Worm (Caenorhabditis elegans) whole organism, L3 larva: ENCODE data around the gene flh-1.

ENCODE experiments used
- R02D3.7 ChIP-seq: fragments of 150-350 bp; optimal IDR thresholded peaks from 2 replicates; lab custom pipeline; 2014; ENCODE audit warnings: missing biosample characterization, missing genetic modification characterization
- ZK546.5 ChIP-seq: sonication (generic microtip); optimal IDR thresholded peaks from 2 replicates; lab custom pipeline; 2017; ENCODE audit warnings: missing biosample characterization, missing genetic modification characterization
- ceh-16 ChIP-seq: sonication (generic microtip); optimal IDR thresholded peaks from 2 replicates; lab custom pipeline; 2017; ENCODE audit warnings: missing biosample characterization, missing genetic modification characterization
- ceh-82 ChIP-seq: fragments of 150-350 bp; optimal IDR thresholded peaks from 2 replicates; lab custom pipeline; 2014; ENCODE audit warnings: missing biosample characterization, missing genetic modification characterization
- ceh-9 ChIP-seq: sonication (generic microtip); optimal IDR thresholded peaks from 2 replicates; lab custom pipeline; 2018; ENCODE audit warnings: missing biosample characterization, missing genetic modification characterization
- daf-12 ChIP-seq: fragments of 150-350 bp; optimal IDR thresholded peaks from 2 replicates; lab custom pipeline; 2014; ENCODE audit warnings: missing biosample characterization, missing genetic modification reagents, missing genetic modification characterization
- egl-27 ChIP-seq: sonication (generic microtip); optimal IDR thresholded peaks from 4 replicates; lab custom pipeline; 2017; ENCODE audit warnings: missing biosample characterization, missing genetic modification reagents, missing genetic modification characterization
- egl-5 ChIP-seq: fragments of 150-350 bp; optimal IDR thresholded peaks from 2 replicates; lab custom pipeline; 2017; ENCODE audit warnings: missing biosample characterization, missing genetic modification reagents, missing genetic modification characterization, inconsistent platforms
- elt-1 ChIP-seq: fragments of 150-350 bp; optimal IDR thresholded peaks from 2 replicates; lab custom pipeline; 2014; ENCODE audit warnings: missing biosample characterization, missing genetic modification characterization
- elt-3 ChIP-seq, 3 experiments: fragments of 150-350 bp in 1 of 3; sonication (generic microtip) in 2 of 3; optimal IDR thresholded peaks; 2 replicates in 2 of 3; 4 replicates in 1 of 3; lab custom pipeline; 2014 to 2017; ENCODE audit warnings: missing biosample characterization in 3 of 3, missing genetic modification characterization in 3 of 3
- fkh-10 ChIP-seq: sonication (generic microtip); optimal IDR thresholded peaks from 2 replicates; lab custom pipeline; 2017; ENCODE audit warnings: missing biosample characterization, missing genetic modification reagents, missing genetic modification characterization
- fkh-2 ChIP-seq: fragments of 150-350 bp; optimal IDR thresholded peaks from 2 replicates; lab custom pipeline; 2014; ENCODE audit warnings: missing biosample characterization, missing genetic modification reagents, missing genetic modification characterization
- hmg-11 ChIP-seq: sonication (generic microtip); optimal IDR thresholded peaks from 2 replicates; lab custom pipeline; 2016; ENCODE audit warnings: missing genetic modification characterization, missing compliant biosample characterization
- jun-1 ChIP-seq: fragments of 150-350 bp; optimal IDR thresholded peaks from 2 replicates; lab custom pipeline; 2014; ENCODE audit warnings: missing biosample characterization, missing genetic modification reagents, missing genetic modification characterization
- lin-15B ChIP-seq: fragments of 150-350 bp; optimal IDR thresholded peaks from 2 replicates; lab custom pipeline; 2014; ENCODE audit warnings: missing biosample characterization, missing genetic modification characterization
- lin-39 ChIP-seq: fragments of 150-350 bp; optimal IDR thresholded peaks from 2 replicates; lab custom pipeline; 2018; ENCODE audit warnings: missing biosample characterization, missing genetic modification reagents, missing genetic modification characterization
- mml-1 ChIP-seq: fragments of 150-350 bp; sonication (generic microtip); optimal IDR thresholded peaks from 3 replicates; lab custom pipeline; 2014; ENCODE audit warnings: missing biosample characterization, missing genetic modification characterization
- nhr-11 ChIP-seq: fragments of 150-350 bp; optimal IDR thresholded peaks from 2 replicates; lab custom pipeline; 2014; ENCODE audit warnings: missing biosample characterization, missing genetic modification characterization
- nhr-12 ChIP-seq: fragments of 150-350 bp; optimal IDR thresholded peaks from 2 replicates; lab custom pipeline; 2014; ENCODE audit warnings: missing biosample characterization, missing genetic modification characterization
- nhr-23 ChIP-seq: fragments of 150-350 bp; optimal IDR thresholded peaks from 2 replicates; lab custom pipeline; 2014; ENCODE audit warnings: missing biosample characterization, missing genetic modification reagents, missing genetic modification characterization
- nhr-25 ChIP-seq: sonication (generic microtip); optimal IDR thresholded peaks from 2 replicates; lab custom pipeline; 2017; ENCODE audit warnings: missing biosample characterization, missing genetic modification characterization
- nhr-43 ChIP-seq: sonication (generic microtip); optimal IDR thresholded peaks from 2 replicates; lab custom pipeline; 2016; ENCODE audit warnings: mild to moderate bottlenecking, missing genetic modification characterization, missing compliant biosample characterization; ENCODE audit not compliant: poor library complexity, severe bottlenecking
- nhr-67 ChIP-seq: fragments of 150-350 bp; optimal IDR thresholded peaks from 2 replicates; lab custom pipeline; 2014; ENCODE audit warnings: missing biosample characterization, missing genetic modification characterization
- nhr-76 ChIP-seq: fragments of 150-350 bp; sonication (generic microtip); optimal IDR thresholded peaks from 5 replicates; lab custom pipeline; 2014; ENCODE audit warnings: missing biosample characterization, missing genetic modification characterization
- pha-4 ChIP-seq: fragments of 150-350 bp; optimal IDR thresholded peaks from 2 replicates; lab custom pipeline; 2014; ENCODE audit warnings: missing biosample characterization, missing genetic modification reagents, missing genetic modification characterization
- pqm-1 ChIP-seq: fragments of 150-350 bp; optimal IDR thresholded peaks from 2 replicates; lab custom pipeline; 2017; ENCODE audit warnings: missing biosample characterization, missing genetic modification characterization, inconsistent platforms
- sea-2 ChIP-seq: fragments of 150-350 bp; sonication (generic microtip); optimal IDR thresholded peaks from 4 replicates; lab custom pipeline; 2014; ENCODE audit warnings: missing biosample characterization, missing genetic modification reagents, missing genetic modification characterization
- skn-1 ChIP-seq: fragments of 150-350 bp; optimal IDR thresholded peaks from 2 replicates; lab custom pipeline; 2014; ENCODE audit warnings: missing biosample characterization, missing genetic modification characterization
- tbx-2 ChIP-seq: sonication (generic microtip); optimal IDR thresholded peaks from 2 replicates; lab custom pipeline; 2016; ENCODE audit warnings: mild to moderate bottlenecking, missing genetic modification characterization, missing compliant biosample characterization
- unc-39 ChIP-seq: sonication (generic microtip); optimal IDR thresholded peaks from 4 replicates; lab custom pipeline; 2017; ENCODE audit warnings: missing biosample characterization, missing genetic modification characterization
- unc-62 ChIP-seq: fragments of 150-350 bp; sonication (generic microtip); optimal IDR thresholded peaks from 4 replicates; lab custom pipeline; 2014; ENCODE audit warnings: missing biosample characterization, missing genetic modification reagents, missing genetic modification characterization
- zag-1 ChIP-seq: fragments of 150-350 bp; optimal IDR thresholded peaks from 2 replicates; lab custom pipeline; 2014; ENCODE audit warnings: missing biosample characterization, missing genetic modification characterization
- ztf-11 ChIP-seq: fragments of 150-350 bp; optimal IDR thresholded peaks from 2 replicates; lab custom pipeline; 2014; ENCODE audit warnings: missing biosample characterization, missing genetic modification characterization

The flh-1 gene

ce11 chrIV:9308975-9309374 is 44.9 kb upstream of the flh-1 start, which contains the start of gene F49C12.6:
F49C12.6 (minus strand) TSS chrIV:9309075.
- TF ChIP-seq nhr-76 (no peak), daf-12 (tag; lab: Kevin White, UChicago) (no peak), elt-3 (tag; optimal IDR thresholded peaks at IDR 0.05; lab: Kevin White, UChicago) (no peak), pqm-1 (tag; lab: Kevin White, UChicago) (no peak), nhr-11 (tag; lab: Kevin White, UChicago) (no peak), nhr-12 (tag; lab: Kevin White, UChicago) (no peak), pha-4 (tag; lab: Kevin White, UChicago) (no peak), fkh-10 (GFP tag; lab: Kevin White, UChicago) (no peak), ceh-9 (tag; lab: Kevin White, UChicago) (no peak), elt-1 (tag; lab: Kevin White, UChicago) (no peak), nhr-23 (tag; lab: Kevin White, UChicago) (no peak), unc-39 (tag; lab: Kevin White, UChicago) (no peak), ztf-11 (tag; lab: Kevin White, UChicago) (no peak), nhr-25 (tag; lab: Kevin White, UChicago) (no peak), ZK546.5 (tag; lab: Kevin White, UChicago) (no peak), nhr-43 (tag; lab: Kevin White, UChicago) (no peak), lin-15B (tag; lab: Kevin White, UChicago) (no peak), fkh-2 (tag; lab: Kevin White, UChicago) (no peak)

- TF ChIP-seq hmg-11 (tag; lab: Kevin White, UChicago), result no peak
- TF ChIP-seq R02D3.7 (tag; lab: Kevin White, UChicago), result no peak
- TF ChIP-seq mml-1 (tag; lab: Kevin White, UChicago), result no peak
- TF ChIP-seq nhr-43 (tag; lab: Kevin White, UChicago), result no peak
- no peak for TF ChIP-seq egl-5 (tag; lab: Kevin White, UChicago)
- no peak for TF ChIP-seq fkh-10 (GFP tag; lab: Kevin White, UChicago)
- no peak for TF ChIP-seq skn-1 (tag; lab: Kevin White, UChicago)
- no peak for TF ChIP-seq nhr-23 (tag; lab: Kevin White, UChicago)
- no peak for TF ChIP-seq pha-4 (tag; lab: Kevin White, UChicago)
- no peak for TF ChIP-seq nhr-12 (tag; lab: Kevin White, UChicago)
- TF ChIP-seq ceh-16 (tag; lab: Kevin White, UChicago), result no peak
- TF ChIP-seq jun-1 (tag; lab: Kevin White, UChicago), result no peak
- no peak for TF ChIP-seq nhr-11 (tag; lab: Kevin White, UChicago)
- no peak for TF ChIP-seq lin-39 (tag; lab: Kevin White, UChicago)
- TF ChIP-seq nhr-67 (tag; lab: Kevin White, UChicago), result no peak
- no peak for TF ChIP-seq tbx-2
- no peak for TF ChIP-seq daf-12 (tag; lab: Kevin White, UChicago)
- no peak for TF ChIP-seq ceh-82 (tag; lab: Kevin White, UChicago)
Observed at ce11 chrIV:9304617-9305016, 40.5 kb upstream of the flh-1 start, which contains the start of gene F49C12.5. F49C12.5 (plus strand) TSS chrIV:9304917.

- TF ChIP-seq lin-39 (tag; lab: Kevin White, UChicago), result no peak
Observed at ce11 chrIV:9303994-9304393, 39.9 kb upstream of the flh-1 start, which contains the start of gene F49C12.4. F49C12.4 (minus strand) TSS chrIV:9304094.

DNA sequence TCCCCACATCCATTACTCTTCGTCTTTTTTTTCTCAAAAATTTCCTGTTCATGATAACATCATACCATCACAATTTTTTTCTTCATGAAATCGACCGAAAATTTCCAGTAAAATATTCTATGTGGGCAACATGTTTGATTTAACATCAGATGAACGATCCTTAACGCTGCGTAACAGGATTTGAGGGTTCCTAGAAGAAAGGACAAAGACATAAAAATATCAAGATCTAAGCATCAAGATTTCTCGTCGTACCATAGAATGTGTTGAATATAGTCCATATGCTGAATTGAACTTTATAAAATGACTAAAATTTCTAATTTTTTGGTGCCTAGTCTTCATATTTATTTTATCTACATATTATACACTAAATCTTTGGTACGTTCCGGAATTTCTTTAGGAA is 36.1 kb upstream of the flh-1 start, which contains the start of gene F49C12.3:
Gene F49C12.3, plus strand, starts transcription at position 301 of the 400 bp plus-strand sequence.
- no peak for TF ChIP-seq zag-1 (tag; lab: Kevin White, UChicago)
- no peak for TF ChIP-seq ceh-9 (tag; lab: Kevin White, UChicago)
- TF ChIP-seq nhr-25 (tag; lab: Kevin White, UChicago), result no peak
- TF ChIP-seq nhr-76, result no peak
- TF ChIP-seq fkh-2 (tag; lab: Kevin White, UChicago), result no peak
- TF ChIP-seq daf-12 (tag; lab: Kevin White, UChicago), result no peak

- no peak for TF ChIP-seq unc-62
- no peak for TF ChIP-seq lin-39 (tag; lab: Kevin White, UChicago)
- TF ChIP-seq egl-27 (tag; lab: Kevin White, UChicago), result no peak
- no peak for TF ChIP-seq ceh-9 (tag; lab: Kevin White, UChicago)
- TF ChIP-seq ztf-11 (tag; lab: Kevin White, UChicago), result no peak
- no peak for TF ChIP-seq mml-1 (tag; lab: Kevin White, UChicago)
- TF ChIP-seq hmg-11 (tag; lab: Kevin White, UChicago), result no peak
- no peak for TF ChIP-seq egl-5 (tag; lab: Kevin White, UChicago)
- no peak for TF ChIP-seq ZK546.5 (tag; lab: Kevin White, UChicago)
- no peak for TF ChIP-seq nhr-76
- no peak for TF ChIP-seq pha-4 (tag; lab: Kevin White, UChicago)
- TF ChIP-seq jun-1 (tag; lab: Kevin White, UChicago), result no peak
- TF ChIP-seq nhr-11 (tag; lab: Kevin White, UChicago), result no peak
- no peak for TF ChIP-seq sea-2
- TF ChIP-seq elt-3 (tag; optimal IDR thresholded peaks at IDR 0.05; lab: Kevin White, UChicago), result no peak
Observed at ce11 chrIV:9299145-9299544, 35.1 kb upstream of the flh-1 start, which contains the start of gene F49C12.2. F49C12.2 (minus strand) TSS chrIV:9299245.
